Worm (Caenorhabditis elegans): ENCODE results near the gene C11G6.2.

The C11G6.2 gene

ce11 chrX:16298173-16298572, 30.3 kb upstream of the C11G6.2 start (continued):
- TF ChIP-seq unc-62 (GFP tag; optimal IDR thresholded peaks at IDR 0.05) (no peak), madf-8 (GFP tag; conservative IDR thresholded peaks at IDR 0.05) (no peak), F10E7.11 (tag; optimal IDR thresholded peaks at IDR 0.05) (peak; percentile 7), ztf-3 (GFP tag; optimal IDR thresholded peaks at IDR 0.05) (no peak), somi-1 (GFP tag; optimal IDR thresholded peaks at IDR 0.05) (peak; percentile 13)

- TF ChIP-seq nfyb-1 (GFP tag; IDR thresholded peaks at IDR 0.05) (peak; percentile 51; the same call in 1 of the 2 replicates), nhr-80 (tag; optimal IDR thresholded peaks at IDR 0.05) (peak; percentile 2), hrde-1 (tag; optimal IDR thresholded peaks at IDR 0.05; ENCODE audit: borderline replicate concordance) (peak; percentile 31), attf-6 (GFP tag; IDR thresholded peaks at IDR 0.05) (0 out of 2 replicates have a peak, but pooled peaks have one; percentile 36), tbp1 (GFP tag; optimal IDR thresholded peaks at IDR 0.05) (peak; percentile 86), die-1 (tag; optimal IDR thresholded peaks at IDR 0.05) (peak; percentile 52), B0261.1 (tag; optimal IDR thresholded peaks at IDR 0.05) (peak; percentile 64), nhr-90 (tag; optimal IDR thresholded peaks at IDR 0.05) (peak; percentile 21), lin-26 (GFP tag; IDR thresholded peaks at IDR 0.05) (peak; percentile 48; the same call in 1 of the 2 replicates), hmg-1.2 (GFP tag; IDR thresholded peaks at IDR 0.05) (peak; percentile 54), Y56A3A.18 (GFP tag; IDR thresholded peaks at IDR 0.05) (0 out of 2 replicates have a peak, but pooled peaks have one; percentile 39), rpc-1 (optimal IDR thresholded peaks at IDR 0.05) (peak; percentile 67), rpc-1 (tag; optimal IDR thresholded peaks at IDR 0.05) (peak; percentile 68), madf-6 (GFP tag; IDR thresholded peaks at IDR 0.05) (peak; percentile 37; the same call in 1 of the 2 replicates), dox-1 (GFP tag; IDR thresholded peaks at IDR 0.05) (peak; percentile 62), ZK185.1 (tag; optimal IDR thresholded peaks at IDR 0.05; ENCODE audit: poor library complexity, severe bottlenecking) (peak; percentile 50), D2030.7 (GFP tag; IDR thresholded peaks at IDR 0.05) (peak; percentile 74), pbrm-1 (GFP tag; IDR thresholded peaks at IDR 0.05) (peak; percentile 70), snpc-4 (GFP tag; optimal IDR thresholded peaks at IDR 0.05) (peak; percentile 38), snpc-4 (tag; optimal IDR thresholded peaks at IDR 0.05) (peak in 2 of 4 experiments; percentile 51 to 78)
These were observed 29.2 kb upstream of the C11G6.2 start for ce11 chrX:16299217-16299616.

- TF ChIP-seq nfyb-1 (GFP tag; IDR thresholded peaks at IDR 0.05) (no peak), Y56A3A.18 (GFP tag; IDR thresholded peaks at IDR 0.05) (0 out of 2 replicates have a peak, but pooled peaks have one; percentile 37), ekl-4 (GFP tag; IDR thresholded peaks at IDR 0.05) (no peak), nhr-120 (GFP tag; IDR thresholded peaks at IDR 0.05) (no peak), Y79H2A.3 (GFP tag; conservative IDR thresholded peaks at IDR 0.05) (no peak), D2030.7 (GFP tag; IDR thresholded peaks at IDR 0.05) (peak; percentile 35; the same call in 1 of the 2 replicates), F10E7.11 (tag; optimal IDR thresholded peaks at IDR 0.05) (no peak), sea-2 (GFP tag; IDR thresholded peaks at IDR 0.05) (no peak), attf-6 (GFP tag; IDR thresholded peaks at IDR 0.05) (no peak), snpc-1.1 (tag; optimal IDR thresholded peaks at IDR 0.05; ENCODE audit: insufficient read depth) (no peak), die-1 (tag; optimal IDR thresholded peaks at IDR 0.05) (no peak), ztf-25 (GFP tag; IDR thresholded peaks at IDR 0.05) (no peak), ceh-40 (GFP tag; IDR thresholded peaks at IDR 0.05) (no peak), dpl-1 (GFP tag; optimal IDR thresholded peaks at IDR 0.05) (no peak), mxl-1 (tag; optimal IDR thresholded peaks at IDR 0.05) (no peak), aptf-2 (GFP tag; conservative IDR thresholded peaks at IDR 0.05) (no peak), ceh-58 (GFP tag; IDR thresholded peaks at IDR 0.05) (no peak), ceh-100 (GFP tag; IDR thresholded peaks at IDR 0.05) (no peak), nhr-80 (tag; optimal IDR thresholded peaks at IDR 0.05) (no peak), rpc-1 (optimal IDR thresholded peaks at IDR 0.05) (peak; percentile 44), rpc-1 (tag; optimal IDR thresholded peaks at IDR 0.05) (no peak), hmg-1.2 (GFP tag; IDR thresholded peaks at IDR 0.05) (0 out of 2 replicates have a peak, but pooled peaks have one; percentile 35), sdz-38 (tag; optimal IDR thresholded peaks at IDR 0.05) (no peak), bed-1 (GFP tag; IDR thresholded peaks at IDR 0.05) (no peak), T26A5.8 (tag; optimal IDR thresholded peaks at IDR 0.05) (no peak), tlf-1 (GFP tag; optimal IDR thresholded peaks at IDR 0.05) (no peak), dox-1 (GFP tag; IDR thresholded peaks at IDR 0.05) (no peak), lin-26 (GFP tag; IDR thresholded peaks at IDR 0.05) (0 out of 2 replicates have a peak, but pooled peaks have one; percentile 40), hrde-1 (tag; optimal IDR thresholded peaks at IDR 0.05; ENCODE audit: borderline replicate concordance) (no peak), hsf-1 (GFP tag; IDR thresholded peaks at IDR 0.05) (no peak), F55B11.4 (tag; optimal IDR thresholded peaks at IDR 0.05; ENCODE audit: borderline replicate concordance, insufficient read depth) (no peak), ceh-91 (GFP tag; IDR thresholded peaks at IDR 0.05) (no peak)
These were observed 28.6 kb upstream of the C11G6.2 start, which contains the start of gene twk-21 for ce11 chrX:16299859-16300258. Gene twk-21, plus strand, starts transcription at chrX:16299892.

Measured in whole organism, young adult.